Worm (Caenorhabditis elegans): Measurements from ENCODE around the gene gsp-1.

DNA sequence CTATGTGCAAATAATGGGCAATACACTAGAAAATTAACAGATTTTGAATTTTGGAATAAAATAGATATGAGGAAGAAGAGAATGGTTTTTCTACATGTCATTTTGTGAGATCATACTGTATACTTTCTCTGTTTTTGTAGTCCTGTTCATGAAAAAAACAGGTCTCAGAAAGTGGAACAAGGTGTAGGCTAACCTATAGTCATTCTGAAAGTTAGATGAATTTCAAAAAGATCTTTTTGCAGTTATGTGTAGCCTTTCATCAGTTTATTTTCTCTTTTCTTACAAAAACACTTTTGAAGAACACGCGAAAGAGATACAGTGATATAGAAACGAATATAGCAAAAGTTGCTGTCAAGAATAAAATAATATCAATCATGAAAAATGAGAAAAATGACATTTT is 28.1 kb upstream of the gsp-1 start, which contains the start of gene ugt-35:
- TF ChIP-seq nhr-76 (tag; optimal IDR thresholded peaks at IDR 0.05) (no peak), php-3 (GFP tag; IDR thresholded peaks at IDR 0.05) (no peak), fos-1 (tag; optimal IDR thresholded peaks at IDR 0.05) (no peak), snpc-4 (tag; optimal IDR thresholded peaks at IDR 0.05) (no peak)

All from whole organism, L4 larva.